Fruit fly (Drosophila melanogaster) whole organism, embryonic: ENCODE measurements around the gene ct.

Source experiments
- Ada2b ChIP-seq: fragments of 200-800 bp; sonication (Bioruptor generic); IDR thresholded peaks from 2 replicates; pipeline ENCODE4 v1.3.6; 2022; ENCODE audit warnings: missing biosample characterization, missing genetic modification characterization
- Aef1 ChIP-seq: fragments of 200-800 bp; sonication (Bioruptor generic); IDR thresholded peaks from 3 replicates; pipeline ENCODE4 v1.3.6; 2022; ENCODE audit warnings: missing biosample characterization, missing genetic modification characterization
- Atf6 ChIP-seq: fragments of 200-800 bp; sonication (Bioruptor generic); IDR thresholded peaks from 2 replicates; pipeline ENCODE4 v1.3.6; 2022; ENCODE audit warnings: missing biosample characterization, missing genetic modification characterization
- CG10274 ChIP-seq: fragments of 200-800 bp; sonication (Bioruptor generic); optimal IDR thresholded peaks from 3 replicates; lab custom pipeline; 2017; ENCODE audit warnings: missing biosample characterization, mild to moderate bottlenecking, missing genetic modification characterization
- CG10366 ChIP-seq: fragments of 200-800 bp; sonication (Bioruptor generic); IDR thresholded peaks from 2 replicates; pipeline ENCODE4 v1.3.6; 2022; ENCODE audit warnings: missing biosample characterization, missing genetic modification characterization
- CG10462 ChIP-seq: fragments of 200-800 bp; sonication (Bioruptor generic); optimal IDR thresholded peaks from 2 replicates; lab custom pipeline; 2016; ENCODE audit warnings: missing biosample characterization, missing genetic modification characterization
- CG11504 ChIP-seq: fragments of 200-800 bp; sonication (Bioruptor generic); optimal IDR thresholded peaks from 3 replicates; lab custom pipeline; 2019; ENCODE audit warnings: missing biosample characterization, mild to moderate bottlenecking, missing genetic modification characterization, moderate library complexity
- CG12391 ChIP-seq: fragments of 200-800 bp; sonication (Bioruptor generic); optimal IDR thresholded peaks from 3 replicates; lab custom pipeline; 2018; ENCODE audit warnings: missing biosample characterization, mild to moderate bottlenecking, missing genetic modification characterization, moderate library complexity
- CG12769 ChIP-seq: fragments of 200-800 bp; sonication (Bioruptor generic); optimal IDR thresholded peaks from 2 replicates; lab custom pipeline; 2019; ENCODE audit warnings: missing biosample characterization, mild to moderate bottlenecking, missing genetic modification characterization, moderate library complexity
- CG14014 ChIP-seq: fragments of 200-800 bp; sonication (Bioruptor generic); IDR thresholded peaks from 2 replicates; pipeline ENCODE4 v1.3.6; 2022; ENCODE audit warnings: missing biosample characterization, missing genetic modification characterization
- CG14441 ChIP-seq: fragments of 200-800 bp; sonication (Bioruptor generic); IDR thresholded peaks from 2 replicates; pipeline ENCODE4 v1.3.6; 2022; ENCODE audit warnings: missing biosample characterization, missing genetic modification characterization
- CG1603 ChIP-seq: fragments of 200-800 bp; sonication (Bioruptor generic); optimal IDR thresholded peaks from 2 replicates; lab custom pipeline; 2019; ENCODE audit warnings: missing biosample characterization, mild to moderate bottlenecking, missing genetic modification characterization, moderate library complexity
- CG2116 ChIP-seq: fragments of 200-800 bp; sonication (Bioruptor generic); optimal IDR thresholded peaks from 3 replicates; lab custom pipeline; 2018; ENCODE audit warnings: missing biosample characterization, mild to moderate bottlenecking, missing genetic modification characterization
- CG2129 ChIP-seq: fragments of 200-800 bp; sonication (Bioruptor generic); IDR thresholded peaks from 2 replicates; pipeline ENCODE4 v1.3.6; 2022; ENCODE audit warnings: missing biosample characterization, missing genetic modification characterization; ENCODE audit not compliant: partially characterized antibody
- CG31224 ChIP-seq: fragments of 200-800 bp; sonication (Bioruptor generic); IDR thresholded peaks from 2 replicates; pipeline ENCODE4 v1.3.6; 2022; ENCODE audit warnings: missing biosample characterization, missing genetic modification characterization
- CG31441 ChIP-seq: fragments of 200-800 bp; sonication (Bioruptor generic); IDR thresholded peaks from 2 replicates; pipeline ENCODE4 v1.3.6; 2022; ENCODE audit warnings: missing biosample characterization, missing genetic modification characterization
- CG4820 ChIP-seq: fragments of 200-800 bp; sonication (Bioruptor generic); optimal IDR thresholded peaks from 3 replicates; lab custom pipeline; 2016; ENCODE audit warnings: missing biosample characterization, missing genetic modification characterization
- CG6272 ChIP-seq: fragments of 200-800 bp; sonication (Bioruptor generic); IDR thresholded peaks from 2 replicates; pipeline ENCODE4 v1.3.6; 2022; ENCODE audit warnings: missing biosample characterization, missing genetic modification characterization
- CG6654 ChIP-seq: fragments of 200-800 bp; sonication (Bioruptor generic); optimal IDR thresholded peaks from 2 replicates; lab custom pipeline; 2017; ENCODE audit warnings: missing biosample characterization, mild to moderate bottlenecking, missing genetic modification characterization
- CG6689 ChIP-seq: fragments of 200-800 bp; sonication (Bioruptor generic); IDR thresholded peaks from 2 replicates; pipeline ENCODE4 v1.3.6; 2022; ENCODE audit warnings: missing biosample characterization, missing genetic modification characterization
- CG7786 ChIP-seq: fragments of 200-800 bp; sonication (Bioruptor generic); optimal IDR thresholded peaks from 2 replicates; lab custom pipeline; 2016; ENCODE audit warnings: missing biosample characterization, missing genetic modification characterization
- CG7839 ChIP-seq: fragments of 200-800 bp; sonication (Bioruptor generic); optimal IDR thresholded peaks from 3 replicates; lab custom pipeline; 2018; ENCODE audit warnings: missing biosample characterization, mild to moderate bottlenecking, missing genetic modification characterization, moderate library complexity
- CG8478 ChIP-seq: fragments of >200 bp; optimal IDR thresholded peaks from 2 replicates; lab custom pipeline; 2018
- CoRest ChIP-seq: fragments of 200-800 bp; sonication (Bioruptor generic); optimal IDR thresholded peaks from 3 replicates; lab custom pipeline; 2018; ENCODE audit warnings: missing biosample characterization, mild to moderate bottlenecking, missing genetic modification characterization, moderate library complexity
- Dad ChIP-seq: fragments of 200-800 bp; sonication (Bioruptor generic); optimal IDR thresholded peaks from 3 replicates; lab custom pipeline; 2016; ENCODE audit warnings: missing biosample characterization, missing genetic modification characterization
- Dip3 ChIP-seq: fragments of 200-800 bp; sonication (Bioruptor generic); optimal IDR thresholded peaks from 3 replicates; lab custom pipeline; 2016; ENCODE audit warnings: missing biosample characterization, missing genetic modification characterization
- Doc2 ChIP-seq: fragments of 200-800 bp; sonication (Bioruptor generic); IDR thresholded peaks from 2 replicates; pipeline ENCODE4 v1.3.6; 2022; ENCODE audit warnings: missing biosample characterization, missing genetic modification characterization
- Fer3 ChIP-seq: fragments of 200-800 bp; sonication (Bioruptor generic); optimal IDR thresholded peaks from 2 replicates; lab custom pipeline; 2018; ENCODE audit warnings: missing biosample characterization, mild to moderate bottlenecking, missing genetic modification characterization, moderate library complexity
- MBD-R2 ChIP-seq: fragments of 200-800 bp; sonication (Bioruptor generic); IDR thresholded peaks from 2 replicates; pipeline ENCODE4 v1.3.6; 2022; ENCODE audit warnings: missing biosample characterization, missing genetic modification characterization
- MESR4 ChIP-seq: fragments of 200-800 bp; sonication (Bioruptor generic); optimal IDR thresholded peaks from 2 replicates; lab custom pipeline; 2018; ENCODE audit warnings: missing biosample characterization, mild to moderate bottlenecking, missing genetic modification characterization, moderate library complexity
- Med ChIP-seq: fragments of 200-800 bp; sonication (Bioruptor generic); peaks from one replicate; lab custom pipeline; 2016; ENCODE audit warnings: missing biosample characterization, missing genetic modification characterization, mild to moderate bottlenecking, inconsistent platforms, moderate library complexity
- Rfx ChIP-seq: fragments of 200-800 bp; sonication (Bioruptor generic); IDR thresholded peaks from 2 replicates; pipeline ENCODE4 v1.3.6; 2022; ENCODE audit warnings: missing biosample characterization, missing genetic modification characterization
- Rx ChIP-seq: fragments of 200-800 bp; sonication (Bioruptor generic); IDR thresholded peaks from 2 replicates; pipeline ENCODE4 v1.3.6; 2022; ENCODE audit warnings: missing biosample characterization, missing genetic modification characterization
- Sox100B ChIP-seq: fragments of 200-800 bp; sonication (Bioruptor generic); optimal IDR thresholded peaks from 3 replicates; lab custom pipeline; 2018; ENCODE audit warnings: missing biosample characterization, mild to moderate bottlenecking, missing genetic modification characterization
- Vsx1 ChIP-seq: fragments of 200-800 bp; sonication (Bioruptor generic); optimal IDR thresholded peaks from 2 replicates; lab custom pipeline; 2017; ENCODE audit warnings: missing biosample characterization, mild to moderate bottlenecking, missing genetic modification characterization, missing genetic modification reagents
- Xrp1 ChIP-seq: fragments of 200-800 bp; sonication (Bioruptor generic); IDR thresholded peaks from 2 replicates; pipeline ENCODE4 v1.3.6; 2022; ENCODE audit warnings: missing biosample characterization, missing genetic modification characterization
- ab ChIP-seq: fragments of 200-800 bp; sonication (Bioruptor generic); optimal IDR thresholded peaks from 2 replicates; lab custom pipeline; 2016; ENCODE audit warnings: missing biosample characterization, missing genetic modification characterization
- chm ChIP-seq: fragments of 200-800 bp; sonication (Bioruptor generic); IDR thresholded peaks from 2 replicates; pipeline ENCODE4 v1.3.6; 2022; ENCODE audit warnings: missing biosample characterization, missing genetic modification characterization
- fd64A ChIP-seq: fragments of 200-800 bp; sonication (Bioruptor generic); optimal IDR thresholded peaks from 3 replicates; lab custom pipeline; 2018; ENCODE audit warnings: missing biosample characterization, mild to moderate bottlenecking, missing genetic modification characterization
- gem ChIP-seq: fragments of 200-800 bp; sonication (Bioruptor generic); optimal IDR thresholded peaks from 2 replicates; lab custom pipeline; 2019; ENCODE audit warnings: missing biosample characterization, mild to moderate bottlenecking, missing genetic modification characterization, moderate library complexity
- jumu ChIP-seq: fragments of 200-800 bp; sonication (Bioruptor generic); optimal IDR thresholded peaks from 3 replicates; lab custom pipeline; 2016; ENCODE audit warnings: missing biosample characterization, missing genetic modification characterization
- luna ChIP-seq: fragments of 200-800 bp; sonication (Bioruptor generic); optimal IDR thresholded peaks from 2 replicates; lab custom pipeline; 2016; ENCODE audit warnings: missing biosample characterization, missing genetic modification characterization
- org-1 ChIP-seq: fragments of 200-800 bp; sonication (Bioruptor generic); optimal IDR thresholded peaks from 2 replicates; lab custom pipeline; 2017; ENCODE audit warnings: missing biosample characterization, missing genetic modification characterization
- prd ChIP-seq, 3 experiments: fragments of >200 bp in 2 of 3; fragments of 200-800 bp in 1 of 3; sonication (Bioruptor generic) in 1 of 3; optimal IDR thresholded peaks in 2 of 3; IDR thresholded peaks in 1 of 3; 2 replicates in 2 of 3; 3 replicates in 1 of 3; pipeline versions ENCODE4 v1.3.6 to Lab custom; 2017 to 2022; ENCODE audit warnings: missing biosample characterization in 1 of 3, missing genetic modification characterization in 1 of 3
- run ChIP-seq: fragments of 200-800 bp; sonication (Bioruptor generic); optimal IDR thresholded peaks from 3 replicates; lab custom pipeline; 2018; ENCODE audit warnings: missing biosample characterization, mild to moderate bottlenecking, missing genetic modification characterization
- schlank ChIP-seq: fragments of 200-800 bp; sonication (Bioruptor generic); optimal IDR thresholded peaks from 2 replicates; lab custom pipeline; 2018; ENCODE audit warnings: missing biosample characterization, mild to moderate bottlenecking, missing genetic modification characterization
- sqz ChIP-seq: fragments of 200-800 bp; sonication (Bioruptor generic); optimal IDR thresholded peaks from 3 replicates; lab custom pipeline; 2018; ENCODE audit warnings: missing biosample characterization, mild to moderate bottlenecking, missing genetic modification characterization
- sr ChIP-seq: fragments of 200-800 bp; sonication (Bioruptor generic); IDR thresholded peaks from 3 replicates; pipeline ENCODE4 v1.3.6; 2022; ENCODE audit warnings: missing biosample characterization, missing genetic modification characterization
- ttk ChIP-seq: fragments of 200-800 bp; sonication (Bioruptor generic); IDR thresholded peaks from 2 replicates; pipeline ENCODE4 v2.1.2; 2022; ENCODE audit warnings: missing biosample characterization, missing genetic modification characterization
- tup ChIP-seq: fragments of 200-800 bp; sonication (Bioruptor generic); optimal IDR thresholded peaks from 2 replicates; lab custom pipeline; 2016; ENCODE audit warnings: missing biosample characterization, mild to moderate bottlenecking, missing genetic modification characterization, moderate library complexity

ct gene

dm6 chrX:7666613-7667202 is 58.5 kb downstream of the ct start (continued):
- TF ChIP-seq CG6689 (peak; percentile 49; the same call in 1 of the 2 replicates), CG8478 (lab: Kevin White, UChicago) (no peak), org-1 (no peak), ttk (GFP tag; lab: Robert Waterston, UW) (no peak), run (tag; lab: Kevin White, UChicago) (peak; percentile 18), Rx (0 out of 2 replicates have a peak, but pooled peaks have one; percentile 31), CG2116 (GFP tag; lab: Kevin White, UChicago) (no peak), Fer3 (tag; lab: Kevin White, UChicago) (peak; percentile 7), CG2129 (GFP tag; lab: Robert Waterston, UW) (no peak), Dad (no peak), CoRest (tag; lab: Kevin White, UChicago) (peak; percentile 13), CG6272 (peak; percentile 48; the same call in 1 of the 2 replicates), CG11504 (tag; lab: Kevin White, UChicago) (peak; percentile 24), Sox100B (GFP tag; lab: Kevin White, UChicago) (no peak), Rfx (peak; percentile 76), CG12391 (no peak), luna (no peak), fd64A (no peak), CG7786 (GFP tag; lab: Kevin White, UChicago) (no peak), CG4820 (no peak), CG12769 (tag; lab: Kevin White, UChicago) (peak; percentile 62), CG10462 (GFP tag; lab: Kevin White, UChicago) (no peak), CG1603 (tag; lab: Kevin White, UChicago) (peak; percentile 21), chm (no peak), CG10274 (GFP tag; lab: Kevin White, UChicago) (no peak), MESR4 (no peak), CG7839 (tag; lab: Kevin White, UChicago) (peak; percentile 23), CG14014 (GFP tag; lab: Robert Waterston, UW) (peak; percentile 62), Med (GFP tag; lab: Kevin White, UChicago) (peak; percentile 89), sqz (no peak), Xrp1 (0 out of 2 replicates have a peak, but pooled peaks have one; percentile 12), ab (GFP tag; lab: Kevin White, UChicago) (no peak), CG10366 (GFP tag; lab: Robert Waterston, UW) (peak; percentile 33; the same call in 1 of the 2 replicates), tup (GFP tag; lab: Kevin White, UChicago) (no peak), Doc2 (GFP tag; lab: Robert Waterston, UW) (no peak), CG14441 (peak; percentile 50), gem (tag; lab: Kevin White, UChicago) (peak; percentile 28), jumu (GFP tag; lab: Kevin White, UChicago) (no peak), CG6654 (GFP tag; lab: Kevin White, UChicago) (no peak), sr (GFP tag; lab: Robert Waterston, UW) (peak; percentile 92), MBD-R2 (peak; percentile 15; the same call in 1 of the 2 replicates), Vsx1 (no peak), CG31224 (GFP tag; lab: Robert Waterston, UW) (no peak), prd (optimal IDR thresholded peaks at IDR 0.05; lab: Kevin White, UChicago) (no peak), prd (GFP tag; IDR thresholded peaks at IDR 0.05; lab: Robert Waterston, UW) (peak; percentile 56; the same call in 2 of the 3 replicates), Aef1 (GFP tag; lab: Robert Waterston, UW) (peak; percentile 40; the same call in 2 of the 3 replicates), Atf6 (GFP tag; lab: Robert Waterston, UW) (0 out of 2 replicates have a peak, but pooled peaks have one; percentile 26), Ada2b (GFP tag; lab: Robert Waterston, UW) (peak; percentile 33; the same call in 1 of the 2 replicates), CG31441 (GFP tag; lab: Robert Waterston, UW) (0 out of 2 replicates have a peak, but pooled peaks have one; percentile 16), Dip3 (GFP tag; lab: Kevin White, UChicago) (peak; percentile 24), schlank (tag; lab: Kevin White, UChicago) (no peak)
